Fruit fly (Drosophila melanogaster) whole organism, pupa: ENCODE results near the gene CG14657.

Experiments
- CG10348 ChIP-seq: fragments of 200-800 bp; sonication (Bioruptor generic); IDR thresholded peaks from 2 replicates; pipeline ENCODE4 v1.3.6; 2022; ENCODE audit warnings: missing biosample characterization, missing genetic modification characterization
- CG13204 ChIP-seq: fragments of 200-800 bp; sonication (Bioruptor generic); optimal IDR thresholded peaks from 2 replicates; lab custom pipeline; 2018; ENCODE audit warnings: missing biosample characterization, mild to moderate bottlenecking, missing genetic modification characterization, moderate library complexity
- CG15710 ChIP-seq: fragments of 200-800 bp; sonication (Bioruptor generic); optimal IDR thresholded peaks from 2 replicates; lab custom pipeline; 2018; ENCODE audit warnings: missing biosample characterization, mild to moderate bottlenecking, missing genetic modification characterization, moderate library complexity
- CG8301 ChIP-seq: fragments of 200-800 bp; sonication (Bioruptor generic); optimal IDR thresholded peaks from 2 replicates; lab custom pipeline; 2018; ENCODE audit warnings: missing biosample characterization, mild to moderate bottlenecking, missing genetic modification characterization
- CG9948 ChIP-seq: fragments of 200-800 bp; sonication (Bioruptor generic); optimal IDR thresholded peaks from 2 replicates; lab custom pipeline; 2018; ENCODE audit warnings: missing biosample characterization, mild to moderate bottlenecking, missing genetic modification characterization, moderate library complexity
- EcR ChIP-seq: fragments of 200-800 bp; sonication (Bioruptor generic); optimal IDR thresholded peaks from 3 replicates; lab custom pipeline; 2019; ENCODE audit warnings: missing biosample characterization, missing genetic modification characterization, mild to moderate bottlenecking, moderate library complexity, missing genetic modification reagents

DNA sequence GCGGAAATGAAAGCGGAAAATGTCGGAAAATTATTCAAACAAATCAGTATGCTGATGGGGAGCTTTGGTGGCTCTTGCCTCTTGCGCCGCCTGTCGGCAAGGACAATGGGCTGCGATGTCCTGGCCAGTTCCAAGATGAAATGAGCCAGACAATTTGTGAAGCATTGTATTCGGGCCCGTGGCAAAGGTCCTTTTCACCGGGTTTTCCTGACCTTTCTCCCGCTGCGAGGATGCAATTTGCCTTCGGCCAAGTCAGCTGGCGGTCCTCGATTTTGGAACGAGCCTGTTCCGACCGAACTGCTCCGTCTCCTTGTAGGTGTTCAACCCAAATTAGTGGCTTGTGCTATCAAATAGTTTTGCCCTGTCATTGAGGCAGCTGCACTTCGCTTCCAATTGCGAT is 26.2 kb upstream of the CG14657 start:
- TF ChIP-seq EcR (GFP tag; lab: Kevin White, UChicago) (no peak), CG9948 (tag; lab: Kevin White, UChicago) (no peak), CG10348 (GFP tag; lab: Robert Waterston, UW) (no peak), CG8301 (tag; lab: Kevin White, UChicago) (no peak), CG15710 (tag; lab: Kevin White, UChicago) (no peak), CG13204 (GFP tag; lab: Kevin White, UChicago) (no peak)
